Fruit fly (Drosophila melanogaster) whole organism, prepupa: ENCODE data around the gene Josd.

Experiments
- CG10669 ChIP-seq: fragments of 200-800 bp; sonication (Bioruptor generic); optimal IDR thresholded peaks from 3 replicates; lab custom pipeline; 2018; ENCODE audit warnings: missing biosample characterization, mild to moderate bottlenecking, missing genetic modification characterization, moderate library complexity
- Hr39 ChIP-seq: fragments of 200-800 bp; sonication (Bioruptor generic); optimal IDR thresholded peaks from 2 replicates; lab custom pipeline; 2016; ENCODE audit warnings: missing biosample characterization, missing genetic modification characterization
- OdsH ChIP-seq: fragments of 200-800 bp; sonication (Bioruptor generic); optimal IDR thresholded peaks from 3 replicates; lab custom pipeline; 2016; ENCODE audit warnings: missing biosample characterization, missing genetic modification characterization
- acj6 ChIP-seq: fragments of 200-800 bp; sonication (Bioruptor generic); optimal IDR thresholded peaks from 3 replicates; lab custom pipeline; 2016; ENCODE audit warnings: missing biosample characterization, missing genetic modification characterization
- cyc ChIP-seq: fragments of 200-800 bp; sonication (Bioruptor generic); optimal IDR thresholded peaks from 3 replicates; lab custom pipeline; 2016; ENCODE audit warnings: missing biosample characterization, missing genetic modification characterization
- svp ChIP-seq: fragments of 200-800 bp; sonication (Bioruptor generic); peaks from one replicate; lab custom pipeline; 2016; ENCODE audit warnings: missing biosample characterization, missing genetic modification characterization

- TF ChIP-seq CG10669 (GFP tag; lab: Kevin White, UChicago): no peak
- no peak for TF ChIP-seq acj6 (GFP tag; lab: Kevin White, UChicago)
- TF ChIP-seq Hr39 (GFP tag; lab: Kevin White, UChicago): no peak
- no peak for TF ChIP-seq svp (GFP tag; lab: Kevin White, UChicago)
- no peak for TF ChIP-seq OdsH (GFP tag; lab: Kevin White, UChicago)
- TF ChIP-seq cyc (GFP tag; lab: Kevin White, UChicago): no peak
Observed at dm6 chrX:6294243-6294642, 33.3 kb downstream of the Josd start, which contains the start of gene CG15892.
